Worm (Caenorhabditis elegans) whole organism, L3 larva: Measurements from ENCODE around the gene F49E12.7.

ENCODE experiments used
- aly-2 ChIP-seq: fragments of 150-350 bp; optimal IDR thresholded peaks from 2 replicates; lab custom pipeline; 2014; ENCODE audit warnings: missing biosample characterization, missing genetic modification characterization
- ama-1 ChIP-seq: fragments of 150-350 bp; optimal IDR thresholded peaks from 2 replicates; lab custom pipeline; 2018
- ceh-16 ChIP-seq: sonication (generic microtip); optimal IDR thresholded peaks from 2 replicates; lab custom pipeline; 2017; ENCODE audit warnings: missing biosample characterization, missing genetic modification characterization
- ceh-28 ChIP-seq: fragments of 150-350 bp; optimal IDR thresholded peaks from 2 replicates; lab custom pipeline; 2014; ENCODE audit warnings: missing biosample characterization, missing genetic modification reagents, missing genetic modification characterization
- ceh-82 ChIP-seq: fragments of 150-350 bp; optimal IDR thresholded peaks from 2 replicates; lab custom pipeline; 2014; ENCODE audit warnings: missing biosample characterization, missing genetic modification characterization
- fos-1 ChIP-seq: fragments of 150-350 bp; optimal IDR thresholded peaks from 2 replicates; lab custom pipeline; 2014; ENCODE audit warnings: missing biosample characterization, missing genetic modification characterization
- lsy-12 ChIP-seq: sonication (generic microtip); optimal IDR thresholded peaks from 2 replicates; lab custom pipeline; 2016; ENCODE audit warnings: mild to moderate bottlenecking, missing genetic modification characterization, missing compliant biosample characterization
- mdl-1 ChIP-seq: fragments of 150-350 bp; optimal IDR thresholded peaks from 2 replicates; lab custom pipeline; 2014; ENCODE audit warnings: missing biosample characterization, missing genetic modification characterization
- nhr-11 ChIP-seq: fragments of 150-350 bp; optimal IDR thresholded peaks from 2 replicates; lab custom pipeline; 2014; ENCODE audit warnings: missing biosample characterization, missing genetic modification characterization
- nhr-28 ChIP-seq: fragments of 150-350 bp; optimal IDR thresholded peaks from 2 replicates; lab custom pipeline; 2014; ENCODE audit warnings: missing biosample characterization, missing genetic modification characterization
- nhr-76 ChIP-seq: fragments of 150-350 bp; sonication (generic microtip); optimal IDR thresholded peaks from 5 replicates; lab custom pipeline; 2014; ENCODE audit warnings: missing biosample characterization, missing genetic modification characterization
- unc-39 ChIP-seq: sonication (generic microtip); optimal IDR thresholded peaks from 4 replicates; lab custom pipeline; 2017; ENCODE audit warnings: missing biosample characterization, missing genetic modification characterization
- unc-62 ChIP-seq: fragments of 150-350 bp; sonication (generic microtip); optimal IDR thresholded peaks from 4 replicates; lab custom pipeline; 2014; ENCODE audit warnings: missing biosample characterization, missing genetic modification reagents, missing genetic modification characterization
- zag-1 ChIP-seq: fragments of 150-350 bp; optimal IDR thresholded peaks from 2 replicates; lab custom pipeline; 2014; ENCODE audit warnings: missing biosample characterization, missing genetic modification characterization

DNA sequence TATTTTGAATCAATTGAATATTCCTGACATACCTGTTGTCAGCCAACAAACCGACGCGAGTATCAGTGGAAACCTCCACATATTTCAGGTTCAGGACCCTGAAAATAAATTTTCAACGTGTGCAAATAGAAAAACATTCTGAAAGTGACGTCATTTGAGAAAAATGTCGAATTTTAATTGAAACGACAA is 32.7 kb upstream of the F49E12.7 start, which contains the start of gene F14E5.2:
- TF ChIP-seq nhr-11 (tag; lab: Kevin White, UChicago) (no peak), ceh-28 (tag; lab: Kevin White, UChicago) (no peak), fos-1 (tag; lab: Kevin White, UChicago) (no peak), unc-62 (no peak), aly-2 (tag; lab: Kevin White, UChicago) (no peak), ceh-82 (tag; lab: Kevin White, UChicago) (no peak), nhr-76 (tag; lab: Kevin White, UChicago) (no peak), ceh-16 (tag; lab: Kevin White, UChicago) (no peak), unc-39 (no peak), lsy-12 (tag; lab: Kevin White, UChicago) (no peak), nhr-28 (no peak), ama-1 (lab: Kevin White, UChicago) (no peak), zag-1 (no peak), mdl-1 (tag; lab: Kevin White, UChicago) (no peak)
